Fruit fly (Drosophila melanogaster): ENCODE data around the gene Sos.
A peak's percentile ranks its signal among the peaks of the same experiment; 100 is the strongest.

Gene Sos

DNA sequence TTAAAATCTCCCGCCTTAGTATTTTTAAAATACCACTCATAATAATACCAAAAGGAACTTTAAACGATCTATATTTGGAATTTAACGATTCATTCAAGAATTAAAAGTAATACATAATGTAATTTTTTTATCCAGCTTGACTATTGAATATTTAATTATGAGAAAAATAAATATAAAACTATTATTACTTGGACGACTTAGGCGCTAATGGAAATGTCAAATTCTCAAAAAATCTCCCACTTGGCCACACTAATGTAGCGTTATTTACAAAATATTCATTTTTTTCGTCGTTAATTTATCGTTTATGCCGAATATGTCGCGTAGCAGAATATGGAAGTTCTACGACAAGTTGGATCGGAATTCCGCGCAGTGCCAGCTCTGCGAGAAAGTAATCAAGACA is 22.9 kb upstream of the Sos start, which contains the start of gene CG16863:
TSS of gene CG16863 (plus strand) at position 245 of the 400 bp plus-strand sequence.
- TF ChIP-seq Sp1 (GFP tag; optimal IDR thresholded peaks at IDR 0.05) (no peak), Rel (GFP tag; optimal IDR thresholded peaks at IDR 0.05) (no peak), Rel (tag; optimal IDR thresholded peaks at IDR 0.05) (peak; percentile 54)

DNA sequence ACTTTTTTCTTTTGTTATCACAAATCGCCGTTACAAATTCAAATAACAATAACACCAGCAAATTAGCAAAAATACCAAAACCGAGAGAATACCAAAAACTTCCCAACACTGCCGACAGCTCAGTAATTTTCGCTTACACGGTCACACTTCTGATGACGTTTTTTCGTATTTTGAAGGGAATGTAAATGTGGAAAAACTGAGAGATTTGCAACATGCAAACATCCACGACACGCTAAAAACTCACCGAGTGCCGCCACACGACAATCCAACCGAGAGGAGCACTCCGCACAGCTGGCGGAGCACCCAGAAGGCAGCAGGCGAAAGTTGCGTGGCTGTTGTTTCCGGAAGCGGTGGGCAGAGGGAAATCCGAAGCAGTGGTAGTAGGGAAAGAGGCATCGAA is 20.2 kb upstream of the Sos start, which contains the start of gene Sec71:
TSS of gene Sec71 (plus strand) at position 117 of the 400 bp plus-strand sequence.
- TF ChIP-seq Rel (GFP tag; optimal IDR thresholded peaks at IDR 0.05) (no peak), Rel (tag; optimal IDR thresholded peaks at IDR 0.05) (peak; percentile 47), lola (GFP tag; optimal IDR thresholded peaks at IDR 0.05) (no peak)

DNA sequence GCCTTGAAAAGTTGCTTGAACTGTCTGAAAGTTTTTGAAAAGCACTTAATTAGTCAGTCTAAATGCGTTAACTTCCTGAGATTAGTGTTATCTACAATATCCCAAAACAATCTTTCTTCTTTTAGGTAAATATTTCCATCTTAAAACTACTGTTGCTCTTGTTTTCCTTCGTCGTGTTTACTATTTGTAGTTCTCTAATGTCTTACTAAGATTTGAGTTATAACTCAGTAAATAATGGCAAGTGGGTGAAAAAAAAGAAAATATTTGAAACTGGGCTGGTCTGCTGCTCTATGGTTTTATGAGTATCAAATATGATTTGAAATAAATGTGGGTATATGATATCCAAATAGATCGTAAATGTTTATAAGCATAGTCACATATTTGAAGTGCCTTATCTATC is 12.4 kb upstream of the Sos start:
- TF ChIP-seq dsf (GFP tag; optimal IDR thresholded peaks at IDR 0.05; ENCODE audit: borderline replicate concordance) (no peak), woc (GFP tag; optimal IDR thresholded peaks at IDR 0.05) (no peak), GATAd (GFP tag; optimal IDR thresholded peaks at IDR 0.05) (no peak), OdsH (GFP tag; optimal IDR thresholded peaks at IDR 0.05) (no peak), CG9705 (GFP tag; optimal IDR thresholded peaks at IDR 0.05) (no peak), Rel (GFP tag; optimal IDR thresholded peaks at IDR 0.05) (no peak), Rel (tag; optimal IDR thresholded peaks at IDR 0.05) (no peak), fru (GFP tag; optimal IDR thresholded peaks at IDR 0.05) (no peak), Sp1 (GFP tag; optimal IDR thresholded peaks at IDR 0.05) (no peak), CG32264 (GFP tag; optimal IDR thresholded peaks at IDR 0.05) (no peak), Mio (GFP tag; optimal IDR thresholded peaks at IDR 0.05) (no peak), brk (GFP tag; optimal IDR thresholded peaks at IDR 0.05) (no peak)

DNA sequence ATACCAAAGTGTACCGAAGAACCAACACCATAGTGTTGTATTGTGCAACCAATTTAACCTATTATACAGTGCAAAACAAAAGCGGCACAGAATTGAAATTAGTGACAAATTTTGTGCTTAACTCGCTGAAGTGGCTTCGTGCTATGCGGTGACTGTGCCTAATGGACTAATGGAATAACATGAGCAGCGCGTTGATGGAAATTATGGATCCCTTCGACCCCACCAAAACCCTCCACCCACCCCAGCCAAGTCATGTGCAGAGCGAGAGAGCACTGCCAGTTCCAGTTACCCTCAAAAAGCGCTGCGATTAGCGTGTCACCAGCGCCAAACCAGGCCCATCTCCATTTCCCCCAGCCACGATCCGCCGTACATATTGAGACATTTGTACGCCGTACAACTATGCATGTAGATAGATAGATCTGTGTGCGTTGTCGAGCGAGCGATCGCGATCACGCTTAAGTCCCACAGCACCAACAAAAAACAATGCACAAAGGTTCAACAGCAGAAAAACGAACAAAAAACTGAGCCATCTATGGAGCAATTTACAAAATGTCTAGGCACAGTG is 11.5 kb upstream of the Sos start:
- TF ChIP-seq OdsH (GFP tag; optimal IDR thresholded peaks at IDR 0.05) = no peak

DNA sequence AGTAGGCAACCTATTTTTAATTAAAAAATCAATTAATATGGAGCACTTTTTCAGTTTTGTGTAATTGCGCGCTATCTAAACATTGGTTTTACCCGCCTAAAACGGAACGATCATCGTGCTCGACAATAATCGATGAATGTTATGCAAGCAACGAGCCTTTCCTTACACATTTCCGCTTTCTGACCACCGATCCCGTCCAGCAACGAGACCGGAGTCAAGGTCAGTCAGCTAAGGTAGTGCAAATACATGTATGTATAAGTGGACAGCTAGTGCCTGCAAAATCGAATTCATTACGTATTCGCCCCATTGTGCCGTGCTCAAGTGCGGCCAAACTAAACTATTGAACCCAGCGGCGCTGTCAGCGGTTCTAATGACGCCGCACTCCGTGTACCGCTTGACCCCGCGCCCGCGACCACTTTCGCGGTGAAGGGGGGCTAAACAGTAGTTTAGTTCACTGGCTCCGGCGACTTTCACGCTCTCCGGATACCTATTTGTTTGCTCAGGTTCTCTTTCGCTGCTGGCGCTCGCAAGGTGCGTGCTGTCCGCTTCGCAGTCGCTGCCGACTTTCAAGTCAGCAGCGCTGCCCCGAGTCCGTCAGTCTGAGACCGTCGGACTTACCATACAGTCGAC is 10.5 kb upstream of the Sos start, which contains the start of gene CAH1:
TSS of gene CAH1 (plus strand) at position 595 of the 630 bp plus-strand sequence.
- no peak for TF ChIP-seq CG9705 (GFP tag; optimal IDR thresholded peaks at IDR 0.05)
- TF ChIP-seq dmrt93B (GFP tag; optimal IDR thresholded peaks at IDR 0.05) = no peak
- no peak for TF ChIP-seq sv (GFP tag; optimal IDR thresholded peaks at IDR 0.05)
- TF ChIP-seq CrebA (GFP tag; optimal IDR thresholded peaks at IDR 0.05; ENCODE audit: borderline replicate concordance) = no peak
- no peak for TF ChIP-seq sage (GFP tag; optimal IDR thresholded peaks at IDR 0.05)
- no peak for TF ChIP-seq Dfd (GFP tag; optimal IDR thresholded peaks at IDR 0.05)
- TF ChIP-seq Myc (optimal IDR thresholded peaks at IDR 0.05) = no peak
- TF ChIP-seq OdsH (GFP tag; optimal IDR thresholded peaks at IDR 0.05) = no peak

DNA sequence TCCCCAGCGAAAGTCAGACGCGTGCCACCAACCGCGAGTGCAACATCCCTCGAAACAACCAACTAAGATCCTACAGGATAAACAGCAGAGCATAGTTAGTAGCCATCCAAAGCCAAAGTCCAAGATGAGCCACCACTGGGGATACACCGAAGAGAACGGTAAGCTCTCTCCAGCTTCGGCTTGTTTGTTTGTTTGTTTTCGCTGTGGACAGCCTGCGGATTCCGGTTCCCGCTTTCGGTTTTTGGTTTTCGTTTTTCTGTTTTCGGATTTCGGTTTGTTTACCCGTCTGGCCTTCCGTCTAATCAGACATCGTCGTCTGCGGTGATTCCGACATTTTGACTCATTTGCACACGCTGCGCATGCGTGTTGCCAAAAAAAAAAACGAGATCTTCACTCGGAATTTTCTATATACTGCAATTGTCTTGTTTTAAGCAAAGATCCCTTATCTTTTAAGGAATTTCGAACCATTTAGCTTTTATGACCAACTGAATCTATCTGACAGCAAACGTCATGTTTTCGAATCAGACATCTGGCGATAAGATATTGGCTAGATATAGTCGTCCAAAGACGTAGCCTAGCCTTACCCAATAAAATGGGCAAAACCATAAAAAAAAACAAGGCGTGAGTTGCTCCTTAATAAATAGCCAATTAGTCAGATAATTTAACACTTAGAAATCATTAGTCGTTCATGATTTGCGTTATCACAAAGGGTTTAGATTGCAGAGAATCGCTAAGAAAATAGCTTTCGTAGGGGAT is 9.6 kb upstream of the Sos start:
- TF ChIP-seq usp (GFP tag; optimal IDR thresholded peaks at IDR 0.05) (no peak), Rel (GFP tag; optimal IDR thresholded peaks at IDR 0.05) (no peak), Rel (tag; optimal IDR thresholded peaks at IDR 0.05) (peak; percentile 52), tai (GFP tag; optimal IDR thresholded peaks at IDR 0.05) (no peak), lola (GFP tag; optimal IDR thresholded peaks at IDR 0.05) (no peak), pan (optimal IDR thresholded peaks at IDR 0.05) (no peak), Abd-B (GFP tag; optimal IDR thresholded peaks at IDR 0.05) (no peak), foxo (GFP tag; optimal IDR thresholded peaks at IDR 0.05) (peak in 1 of 2 experiments; percentile 4), br (GFP tag; optimal IDR thresholded peaks at IDR 0.05) (peak; percentile 44)

DNA sequence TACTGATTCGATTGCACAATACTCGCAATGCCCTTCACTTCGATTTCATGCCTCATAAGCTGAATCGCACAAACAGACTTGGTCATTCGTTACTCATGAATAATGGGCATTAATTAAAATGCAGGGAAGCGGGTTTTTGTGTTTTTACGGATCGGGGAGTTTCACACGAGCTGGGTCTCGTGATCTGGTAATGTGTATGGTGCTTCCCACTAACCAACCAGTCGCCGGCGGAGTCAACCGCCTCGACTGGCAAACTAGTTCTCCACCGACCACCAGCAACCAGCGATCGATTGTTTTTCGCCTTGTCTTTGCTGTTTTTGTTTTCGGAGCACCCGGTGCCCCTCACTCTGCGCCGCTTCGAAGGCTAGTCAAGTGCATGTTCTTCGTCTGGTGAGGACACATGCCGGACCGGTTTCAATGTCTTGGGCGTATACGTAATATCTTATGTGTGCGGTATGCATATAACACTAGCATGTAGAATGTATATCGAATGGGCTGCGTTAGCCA is 9.0 kb upstream of the Sos start:
- TF ChIP-seq Hr83 (GFP tag; optimal IDR thresholded peaks at IDR 0.05; ENCODE audit: poor library complexity, severe bottlenecking) = peak; percentile 10
- peak; percentile 4 for TF ChIP-seq Dif (GFP tag; optimal IDR thresholded peaks at IDR 0.05; ENCODE audit: partially characterized antibody)
- no peak for TF ChIP-seq Rel (GFP tag; optimal IDR thresholded peaks at IDR 0.05)
- TF ChIP-seq Rel (tag; optimal IDR thresholded peaks at IDR 0.05) = peak; percentile 8
- TF ChIP-seq N (GFP tag; optimal IDR thresholded peaks at IDR 0.05) = no peak
- no peak for TF ChIP-seq Hr78 (GFP tag; optimal IDR thresholded peaks at IDR 0.05)
